Worm (Caenorhabditis elegans) whole organism, midembryonic: ENCODE measurements around the gene lin-32.
A peak's percentile ranks its signal among the peaks of the same experiment; 100 is the strongest.

Experiments
- T22C8.4 ChIP-seq: fragments of 200-800 bp; sonication (Bioruptor generic); IDR thresholded peaks from 2 replicates; pipeline ENCODE4 v1.3.6; 2022; ENCODE audit warnings: missing genetic modification characterization, missing compliant biosample characterization
- cog-1 ChIP-seq: sonication (generic microtip); optimal IDR thresholded peaks from 2 replicates; lab custom pipeline; 2016; ENCODE audit warnings: missing genetic modification characterization, missing compliant biosample characterization
- flt-1 ChIP-seq: fragments of 200-800 bp; sonication (Bioruptor generic); IDR thresholded peaks from 2 replicates; pipeline ENCODE4 v1.3.6; 2022; ENCODE audit warnings: missing genetic modification characterization, missing compliant biosample characterization
- klf-2 ChIP-seq: fragments of 200-800 bp; sonication (Bioruptor generic); conservative IDR thresholded peaks from 2 replicates; pipeline ENCODE4 v1.3.6; 2022; ENCODE audit warnings: missing genetic modification reagents, missing genetic modification characterization, missing compliant biosample characterization
- med-1 ChIP-seq: sonication (generic microtip); optimal IDR thresholded peaks from 2 replicates; lab custom pipeline; 2017; ENCODE audit warnings: missing genetic modification characterization, mild to moderate bottlenecking, missing compliant biosample characterization, antibody characterized with exemption, missing genetic modification reagents; ENCODE audit not compliant: insufficient read depth
- ref-1 ChIP-seq: fragments of 200-800 bp; sonication (Bioruptor generic); conservative IDR thresholded peaks from 2 replicates; pipeline ENCODE4 v1.3.6; 2022; ENCODE audit warnings: missing genetic modification reagents, missing genetic modification characterization, missing compliant biosample characterization
- tab-1 ChIP-seq: fragments of 200-800 bp; sonication (Bioruptor generic); IDR thresholded peaks from 2 replicates; pipeline ENCODE4 v1.3.6; 2022; ENCODE audit warnings: missing genetic modification characterization, missing compliant biosample characterization
- ztf-23 ChIP-seq: fragments of 200-800 bp; sonication (Bioruptor generic); IDR thresholded peaks from 2 replicates; pipeline ENCODE4 v1.3.6; 2022; ENCODE audit warnings: missing genetic modification reagents, missing genetic modification characterization, missing compliant biosample characterization
- ztf-29 ChIP-seq: fragments of 200-800 bp; sonication (Bioruptor generic); IDR thresholded peaks from 2 replicates; pipeline ENCODE4 v1.3.6; 2022; ENCODE audit warnings: missing genetic modification reagents, missing genetic modification characterization, missing compliant biosample characterization

Gene lin-32

ce11 chrX:2258404-2258803 is 28.5 kb upstream of the lin-32 start:
- TF ChIP-seq tab-1 (GFP tag; lab: Robert Waterston, UW) (no peak), ref-1 (GFP tag; lab: Robert Waterston, UW) (no peak), ztf-23 (no peak), ztf-29 (GFP tag; lab: Robert Waterston, UW) (no peak), med-1 (GFP tag; lab: Kevin White, UChicago) (no peak), T22C8.4 (GFP tag; lab: Robert Waterston, UW) (no peak), cog-1 (tag; lab: Kevin White, UChicago) (no peak), flt-1 (GFP tag; lab: Robert Waterston, UW) (no peak), klf-2 (no peak)

ce11 chrX:2258001-2258400 is 28.1 kb upstream of the lin-32 start, which contains the start of gene crn-4:
Gene crn-4 (minus strand): TSS chrX:2258101.
- no peak for TF ChIP-seq ztf-23
- TF ChIP-seq klf-2: no peak
- TF ChIP-seq flt-1 (GFP tag; lab: Robert Waterston, UW): no peak
- no peak for TF ChIP-seq ref-1 (GFP tag; lab: Robert Waterston, UW)
- TF ChIP-seq cog-1 (tag; lab: Kevin White, UChicago): no peak
- no peak for TF ChIP-seq med-1 (GFP tag; lab: Kevin White, UChicago)
- TF ChIP-seq ztf-29 (GFP tag; lab: Robert Waterston, UW): no peak
- TF ChIP-seq T22C8.4 (GFP tag; lab: Robert Waterston, UW): no peak
- TF ChIP-seq tab-1 (GFP tag; lab: Robert Waterston, UW): no peak

- TF ChIP-seq tab-1 (GFP tag; lab: Robert Waterston, UW): no peak
- no peak for TF ChIP-seq cog-1 (tag; lab: Kevin White, UChicago)
- TF ChIP-seq klf-2: no peak
- TF ChIP-seq ref-1 (GFP tag; lab: Robert Waterston, UW): no peak
These were observed 17.0 kb upstream of the lin-32 start, which contains the start of gene AH9.1 for ce11 chrX:2246908-2247307. Gene AH9.1 (minus strand): TSS chrX:2247008.

ce11 chrX:2242568-2243185 is 12.8 kb upstream of the lin-32 start, which contains the start of gene rpl-11.2:
Gene rpl-11.2 (minus strand): TSS chrX:2242618.
- TF ChIP-seq T22C8.4 (GFP tag; lab: Robert Waterston, UW) (peak; percentile 59), tab-1 (GFP tag; lab: Robert Waterston, UW) (no peak), ztf-23 (peak; percentile 69; the same call in 1 of the 2 replicates), med-1 (GFP tag; lab: Kevin White, UChicago) (no peak), cog-1 (tag; lab: Kevin White, UChicago) (peak; percentile 82), flt-1 (GFP tag; lab: Robert Waterston, UW) (peak; percentile 49; the same call in 1 of the 2 replicates)

- TF ChIP-seq flt-1 (GFP tag; lab: Robert Waterston, UW): no peak
- no peak for TF ChIP-seq med-1 (GFP tag; lab: Kevin White, UChicago)
- TF ChIP-seq tab-1 (GFP tag; lab: Robert Waterston, UW): no peak
- TF ChIP-seq klf-2: no peak
- TF ChIP-seq ref-1 (GFP tag; lab: Robert Waterston, UW): no peak
- TF ChIP-seq cog-1 (tag; lab: Kevin White, UChicago): no peak
- no peak for TF ChIP-seq T22C8.4 (GFP tag; lab: Robert Waterston, UW)
- TF ChIP-seq ztf-23: no peak
- TF ChIP-seq ztf-29 (GFP tag; lab: Robert Waterston, UW): no peak
These were observed 11.4 kb upstream of the lin-32 start for ce11 chrX:2241147-2241798.

- TF ChIP-seq med-1 (GFP tag; lab: Kevin White, UChicago): no peak
- no peak for TF ChIP-seq tab-1 (GFP tag; lab: Robert Waterston, UW)
- TF ChIP-seq ztf-23: 0 out of 2 replicates have a peak, but pooled peaks have one; percentile 15
- no peak for TF ChIP-seq flt-1 (GFP tag; lab: Robert Waterston, UW)
- peak; percentile 62 for TF ChIP-seq cog-1 (tag; lab: Kevin White, UChicago)
- TF ChIP-seq klf-2: no peak
- no peak for TF ChIP-seq ref-1 (GFP tag; lab: Robert Waterston, UW)
- TF ChIP-seq T22C8.4 (GFP tag; lab: Robert Waterston, UW): peak; percentile 85
- no peak for TF ChIP-seq ztf-29 (GFP tag; lab: Robert Waterston, UW)
These were observed 7.6 kb upstream of the lin-32 start, which contains the start of gene vha-15 for ce11 chrX:2237438-2237961. Gene vha-15 (plus strand): TSS chrX:2237911.

ce11 chrX:2233929-2234328 is 4.0 kb upstream of the lin-32 start, which contains the start of gene T14F9.2:
Gene T14F9.2 (plus strand): TSS chrX:2234324.
- TF ChIP-seq cog-1 (tag; lab: Kevin White, UChicago): no peak
- TF ChIP-seq T22C8.4 (GFP tag; lab: Robert Waterston, UW): no peak
- no peak for TF ChIP-seq med-1 (GFP tag; lab: Kevin White, UChicago)
- TF ChIP-seq flt-1 (GFP tag; lab: Robert Waterston, UW): no peak
- no peak for TF ChIP-seq ztf-23
- TF ChIP-seq ref-1 (GFP tag; lab: Robert Waterston, UW): no peak
- TF ChIP-seq klf-2: no peak
- no peak for TF ChIP-seq ztf-29 (GFP tag; lab: Robert Waterston, UW)
- no peak for TF ChIP-seq tab-1 (GFP tag; lab: Robert Waterston, UW)

- TF ChIP-seq ztf-23: no peak
- no peak for TF ChIP-seq flt-1 (GFP tag; lab: Robert Waterston, UW)
- no peak for TF ChIP-seq cog-1 (tag; lab: Kevin White, UChicago)
- TF ChIP-seq T22C8.4 (GFP tag; lab: Robert Waterston, UW): no peak
- no peak for TF ChIP-seq ztf-29 (GFP tag; lab: Robert Waterston, UW)
- no peak for TF ChIP-seq tab-1 (GFP tag; lab: Robert Waterston, UW)
- no peak for TF ChIP-seq med-1 (GFP tag; lab: Kevin White, UChicago)
- TF ChIP-seq klf-2: no peak
- no peak for TF ChIP-seq ref-1 (GFP tag; lab: Robert Waterston, UW)
These were observed 1.4 kb upstream of the lin-32 start for ce11 chrX:2231346-2231745.
